Fruit fly (Drosophila melanogaster) whole organism, embryonic: ENCODE data around the gene eIF4E6.
A peak's percentile ranks its signal among the peaks of the same experiment; 100 is the strongest.

Experiments
- Adf1 ChIP-seq: fragments of 200-800 bp; sonication (Bioruptor generic); IDR thresholded peaks from 2 replicates; pipeline ENCODE4 v1.3.6; 2022; ENCODE audit warnings: missing biosample characterization, missing genetic modification characterization
- Aef1 ChIP-seq: fragments of 200-800 bp; sonication (Bioruptor generic); IDR thresholded peaks from 3 replicates; pipeline ENCODE4 v1.3.6; 2022; ENCODE audit warnings: missing biosample characterization, missing genetic modification characterization
- BtbVII ChIP-seq: fragments of 200-800 bp; sonication (Bioruptor generic); optimal IDR thresholded peaks from 3 replicates; lab custom pipeline; 2017; ENCODE audit warnings: missing biosample characterization, mild to moderate bottlenecking, missing genetic modification characterization
- CG10267 ChIP-seq: fragments of 200-800 bp; sonication (Bioruptor generic); optimal IDR thresholded peaks from 2 replicates; lab custom pipeline; 2018; ENCODE audit warnings: missing biosample characterization, mild to moderate bottlenecking, missing genetic modification characterization, moderate library complexity
- CG10321 ChIP-seq: fragments of 200-800 bp; sonication (Bioruptor generic); IDR thresholded peaks from 2 replicates; pipeline ENCODE4 v1.3.6; 2022; ENCODE audit warnings: missing biosample characterization, missing genetic modification characterization
- CG11695 ChIP-seq: fragments of 200-800 bp; sonication (Bioruptor generic); IDR thresholded peaks from 3 replicates; pipeline ENCODE4 v1.3.6; 2022; ENCODE audit warnings: missing biosample characterization, missing genetic modification characterization
- CG12071 ChIP-seq: fragments of 200-800 bp; sonication (Bioruptor generic); optimal IDR thresholded peaks from 3 replicates; lab custom pipeline; 2018; ENCODE audit warnings: missing biosample characterization, mild to moderate bottlenecking, missing genetic modification characterization
- CG12155 ChIP-seq: fragments of 200-800 bp; sonication (Bioruptor generic); optimal IDR thresholded peaks from 3 replicates; lab custom pipeline; 2016; ENCODE audit warnings: missing biosample characterization, missing genetic modification characterization
- CG12659 ChIP-seq: fragments of 200-800 bp; sonication (Bioruptor generic); optimal IDR thresholded peaks from 3 replicates; lab custom pipeline; 2017; ENCODE audit warnings: mild to moderate bottlenecking, missing biosample characterization, missing genetic modification reagents, missing genetic modification characterization
- CG14014 ChIP-seq: fragments of 200-800 bp; sonication (Bioruptor generic); IDR thresholded peaks from 2 replicates; pipeline ENCODE4 v1.3.6; 2022; ENCODE audit warnings: missing biosample characterization, missing genetic modification characterization
- CG15011 ChIP-seq: fragments of 200-800 bp; sonication (Bioruptor generic); optimal IDR thresholded peaks from 3 replicates; lab custom pipeline; 2018; ENCODE audit warnings: missing biosample characterization, mild to moderate bottlenecking, missing genetic modification characterization
- CG1792 ChIP-seq: fragments of 200-800 bp; sonication (Bioruptor generic); optimal IDR thresholded peaks from 2 replicates; lab custom pipeline; 2016; ENCODE audit warnings: missing biosample characterization, missing genetic modification characterization
- CG18262 ChIP-seq: fragments of 200-800 bp; optimal IDR thresholded peaks from 3 replicates; lab custom pipeline; 2019; ENCODE audit warnings: missing biosample characterization, mild to moderate bottlenecking, missing genetic modification characterization, moderate library complexity
- CG18476 ChIP-seq: fragments of 200-800 bp; sonication (Bioruptor generic); optimal IDR thresholded peaks from 2 replicates; lab custom pipeline; 2016; ENCODE audit warnings: missing biosample characterization, mild to moderate bottlenecking, missing genetic modification characterization
- CG34376 ChIP-seq: fragments of 200-800 bp; sonication (Bioruptor generic); optimal IDR thresholded peaks from 2 replicates; lab custom pipeline; 2018; ENCODE audit warnings: missing biosample characterization, mild to moderate bottlenecking, missing genetic modification characterization
- CG4820 ChIP-seq: fragments of 200-800 bp; sonication (Bioruptor generic); optimal IDR thresholded peaks from 3 replicates; lab custom pipeline; 2016; ENCODE audit warnings: missing biosample characterization, missing genetic modification characterization
- CG6689 ChIP-seq: fragments of 200-800 bp; sonication (Bioruptor generic); IDR thresholded peaks from 2 replicates; pipeline ENCODE4 v1.3.6; 2022; ENCODE audit warnings: missing biosample characterization, missing genetic modification characterization
- CG6813 ChIP-seq: fragments of 200-800 bp; sonication (Bioruptor generic); optimal IDR thresholded peaks from 2 replicates; lab custom pipeline; 2017; ENCODE audit warnings: missing biosample characterization, missing genetic modification characterization, mild to moderate bottlenecking, moderate library complexity, missing genetic modification reagents
- Chrac-16 ChIP-seq: fragments of 200-800 bp; sonication (Bioruptor generic); optimal IDR thresholded peaks from 3 replicates; lab custom pipeline; 2016; ENCODE audit warnings: missing biosample characterization, missing genetic modification characterization
- Dbx ChIP-seq: fragments of 200-800 bp; sonication (Bioruptor generic); IDR thresholded peaks from 3 replicates; pipeline ENCODE4 v1.3.6; 2022; ENCODE audit warnings: missing biosample characterization, missing genetic modification characterization
- Doc3 ChIP-seq: fragments of 200-800 bp; sonication (Bioruptor generic); IDR thresholded peaks from 3 replicates; pipeline ENCODE4 v1.3.6; 2022; ENCODE audit warnings: missing biosample characterization, missing genetic modification characterization; ENCODE audit not compliant: partially characterized antibody
- Dref ChIP-seq: fragments of 200-800 bp; sonication (Bioruptor generic); IDR thresholded peaks from 2 replicates; pipeline ENCODE4 v1.3.6; 2022; ENCODE audit warnings: missing biosample characterization, missing genetic modification characterization
- Drgx ChIP-seq: fragments of 200-800 bp; sonication (Bioruptor generic); IDR thresholded peaks from 2 replicates; pipeline ENCODE4 v1.3.6; 2022; ENCODE audit warnings: missing biosample characterization, missing genetic modification characterization
- ERR ChIP-seq: fragments of 200-800 bp; sonication (Bioruptor generic); optimal IDR thresholded peaks from 2 replicates; lab custom pipeline; 2016; ENCODE audit warnings: missing biosample characterization, missing genetic modification characterization
- Fer3 ChIP-seq: fragments of 200-800 bp; sonication (Bioruptor generic); optimal IDR thresholded peaks from 2 replicates; lab custom pipeline; 2018; ENCODE audit warnings: missing biosample characterization, mild to moderate bottlenecking, missing genetic modification characterization, moderate library complexity
- H15 ChIP-seq: fragments of 200-800 bp; sonication (Bioruptor generic); IDR thresholded peaks from 3 replicates; pipeline ENCODE4 v1.3.6; 2022; ENCODE audit warnings: missing biosample characterization, missing genetic modification characterization
- HLH54F ChIP-seq: fragments of 200-800 bp; sonication (Bioruptor generic); optimal IDR thresholded peaks from 3 replicates; lab custom pipeline; 2016; ENCODE audit warnings: missing biosample characterization, missing genetic modification characterization
- Hr51 ChIP-seq, 2 experiments: fragments of 200-800 bp; sonication (Bioruptor generic); optimal IDR thresholded peaks; 2 replicates in 1 of 2; 3 replicates in 1 of 2; lab custom pipeline; 2016 to 2018; ENCODE audit warnings: missing biosample characterization in 2 of 2, missing genetic modification characterization in 2 of 2, mild to moderate bottlenecking in 1 of 2, moderate library complexity in 1 of 2
- Lhr ChIP-seq: fragments of 200-800 bp; sonication (Bioruptor generic); optimal IDR thresholded peaks from 3 replicates; lab custom pipeline; 2017; ENCODE audit warnings: mild to moderate bottlenecking, missing biosample characterization, missing genetic modification reagents, missing genetic modification characterization
- NK7.1 ChIP-seq: fragments of 200-800 bp; sonication (Bioruptor generic); optimal IDR thresholded peaks from 3 replicates; lab custom pipeline; 2016; ENCODE audit warnings: missing biosample characterization, missing genetic modification characterization
- Opbp ChIP-seq: fragments of 200-800 bp; sonication (Bioruptor generic); IDR thresholded peaks from 3 replicates; pipeline ENCODE4 v1.3.6; 2022; ENCODE audit warnings: missing biosample characterization, missing genetic modification characterization; ENCODE audit not compliant: partially characterized antibody
- Pdp1 ChIP-seq, 2 experiments: fragments of 200-800 bp; sonication (Bioruptor generic); optimal IDR thresholded peaks; 3 replicates each; lab custom pipeline; 2016; ENCODE audit warnings: missing biosample characterization in 2 of 2, missing genetic modification characterization in 2 of 2, mild to moderate bottlenecking in 1 of 2, moderate library complexity in 1 of 2
- Sox102F ChIP-seq: fragments of 200-800 bp; sonication (Bioruptor generic); optimal IDR thresholded peaks from 2 replicates; lab custom pipeline; 2018; ENCODE audit warnings: missing biosample characterization, mild to moderate bottlenecking, missing genetic modification characterization, moderate library complexity
- Tbp ChIP-seq: fragments of >200 bp; optimal IDR thresholded peaks from 2 replicates; lab custom pipeline; 2018; ENCODE audit warnings: missing biosample characterization, missing genetic modification characterization
- Usf ChIP-seq: fragments of 200-800 bp; sonication (Bioruptor generic); optimal IDR thresholded peaks from 2 replicates; lab custom pipeline; 2017; ENCODE audit warnings: missing genotype, missing biosample characterization, missing genetic modification characterization
- caup ChIP-seq: fragments of 200-800 bp; sonication (Bioruptor generic); optimal IDR thresholded peaks from 3 replicates; lab custom pipeline; 2017; ENCODE audit warnings: missing biosample characterization, mild to moderate bottlenecking, missing genetic modification characterization, moderate library complexity; ENCODE audit not compliant: severe bottlenecking
- corto ChIP-seq: fragments of 200-800 bp; sonication (Bioruptor generic); optimal IDR thresholded peaks from 2 replicates; lab custom pipeline; 2016; ENCODE audit warnings: missing biosample characterization, mild to moderate bottlenecking, missing genetic modification characterization, moderate library complexity
- dysf ChIP-seq: fragments of 200-800 bp; sonication (Bioruptor generic); IDR thresholded peaks from 3 replicates; pipeline ENCODE4 v1.3.6; 2022; ENCODE audit warnings: missing biosample characterization, missing genetic modification characterization
- fd96Cb ChIP-seq: fragments of 200-800 bp; sonication (Bioruptor generic); optimal IDR thresholded peaks from 2 replicates; lab custom pipeline; 2018; ENCODE audit warnings: missing biosample characterization, mild to moderate bottlenecking, missing genetic modification characterization, moderate library complexity
- ftz-f1 ChIP-seq: fragments of 200-800 bp; sonication (Bioruptor generic); optimal IDR thresholded peaks from 2 replicates; lab custom pipeline; 2016; ENCODE audit warnings: missing biosample characterization, missing genetic modification characterization
- gt ChIP-seq: fragments of 200-800 bp; sonication (Bioruptor generic); IDR thresholded peaks from 2 replicates; pipeline ENCODE4 v1.3.6; 2022; ENCODE audit warnings: missing biosample characterization, missing genetic modification characterization
- kay ChIP-seq: fragments of 200-800 bp; sonication (Bioruptor generic); optimal IDR thresholded peaks from 2 replicates; lab custom pipeline; 2016; ENCODE audit warnings: missing biosample characterization, missing genetic modification characterization
- lab ChIP-seq: fragments of 200-800 bp; sonication (Bioruptor generic); optimal IDR thresholded peaks from 3 replicates; lab custom pipeline; 2017; ENCODE audit warnings: missing biosample characterization, missing genetic modification characterization, mild to moderate bottlenecking, moderate library complexity, missing genetic modification reagents
- org-1 ChIP-seq: fragments of 200-800 bp; sonication (Bioruptor generic); optimal IDR thresholded peaks from 2 replicates; lab custom pipeline; 2017; ENCODE audit warnings: missing biosample characterization, missing genetic modification characterization
- p53 ChIP-seq: fragments of 200-800 bp; sonication (Bioruptor generic); optimal IDR thresholded peaks from 2 replicates; lab custom pipeline; 2016; ENCODE audit warnings: missing biosample characterization, missing genetic modification characterization
- pnt ChIP-seq: fragments of 200-800 bp; sonication (Bioruptor generic); optimal IDR thresholded peaks from 3 replicates; lab custom pipeline; 2016; ENCODE audit warnings: missing biosample characterization, missing genetic modification characterization
- slou ChIP-seq: fragments of 200-800 bp; sonication (Bioruptor generic); optimal IDR thresholded peaks from 3 replicates; lab custom pipeline; 2016; ENCODE audit warnings: missing biosample characterization, missing genetic modification characterization
- sug ChIP-seq: fragments of 200-800 bp; optimal IDR thresholded peaks from 2 replicates; lab custom pipeline; 2019; ENCODE audit warnings: missing biosample characterization, mild to moderate bottlenecking, missing genetic modification characterization, moderate library complexity
- tio ChIP-seq: fragments of 200-800 bp; sonication (Bioruptor generic); optimal IDR thresholded peaks from 2 replicates; lab custom pipeline; 2017; ENCODE audit warnings: missing biosample characterization, missing genetic modification characterization, inconsistent platforms

Gene eIF4E6

DNA sequence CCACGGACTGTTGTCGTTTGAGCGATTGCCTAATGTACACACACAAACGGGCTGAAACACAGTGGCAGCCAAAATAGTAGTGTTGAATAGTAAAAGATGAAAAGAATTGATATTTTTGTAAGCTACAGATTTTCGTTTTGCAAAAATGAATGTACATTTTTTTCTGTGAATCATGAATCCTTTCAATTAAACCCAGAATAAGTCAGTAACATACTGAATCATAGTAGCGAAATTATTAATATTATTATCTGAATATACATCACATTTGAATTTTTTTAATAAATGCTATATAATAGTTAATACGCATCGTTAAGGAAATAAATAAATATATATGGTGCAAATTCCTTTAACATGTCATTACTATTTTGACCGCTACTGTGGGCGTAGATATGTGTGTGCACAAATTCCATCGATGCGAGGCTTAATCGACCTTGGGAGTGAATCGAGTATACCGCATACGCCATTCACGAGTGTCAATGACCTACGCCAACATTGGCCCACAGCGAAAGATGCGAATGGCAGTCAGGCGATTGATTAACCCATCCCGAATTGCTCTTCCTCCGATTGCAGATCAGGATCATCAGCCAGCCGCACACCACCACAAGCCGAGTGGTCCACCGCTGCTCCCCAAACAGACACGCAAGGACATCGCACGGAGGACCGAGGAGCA is 13.7 kb upstream of the eIF4E6 start (continued):
- TF ChIP-seq ERR (GFP tag; lab: Kevin White, UChicago) (no peak), Chrac-16 (peak; percentile 20), HLH54F (no peak), CG34376 (peak; percentile 12), CG1792 (no peak), tio (GFP tag; lab: Kevin White, UChicago) (peak; percentile 74), lab (GFP tag; lab: Kevin White, UChicago) (no peak), Tbp (GFP tag; lab: Kevin White, UChicago) (no peak), Doc3 (GFP tag; lab: Robert Waterston, UW) (no peak), Drgx (GFP tag; lab: Robert Waterston, UW) (peak; percentile 48; the same call in 1 of the 2 replicates), CG10321 (peak; percentile 23; the same call in 1 of the 2 replicates), H15 (GFP tag; lab: Robert Waterston, UW) (no peak), fd96Cb (peak; percentile 60), Lhr (GFP tag; lab: Kevin White, UChicago) (no peak), Adf1 (GFP tag; lab: Robert Waterston, UW) (no peak), Dref (no peak), CG10267 (peak; percentile 59), CG11695 (GFP tag; lab: Robert Waterston, UW) (peak; percentile 86), NK7.1 (GFP tag; lab: Kevin White, UChicago) (no peak), ftz-f1 (GFP tag; lab: Kevin White, UChicago) (peak; percentile 45), CG6813 (GFP tag; lab: Kevin White, UChicago) (no peak), org-1 (GFP tag; lab: Kevin White, UChicago) (peak; percentile 72), Aef1 (GFP tag; lab: Robert Waterston, UW) (peak; percentile 46; the same call in 1 of the 3 replicates), BtbVII (peak; percentile 64), Sox102F (GFP tag; lab: Kevin White, UChicago) (no peak), Opbp (GFP tag; lab: Robert Waterston, UW) (no peak), pnt (GFP tag; lab: Kevin White, UChicago) (peak; percentile 10), Usf (GFP tag; lab: Kevin White, UChicago) (no peak), CG18262 (tag; lab: Kevin White, UChicago) (peak; percentile 76), Pdp1 (GFP tag; optimal IDR thresholded peaks at IDR 0.05; lab: Kevin White, UChicago) (peak in 1 of 2 experiments; percentile 12), CG14014 (GFP tag; lab: Robert Waterston, UW) (peak; percentile 28; the same call in 1 of the 2 replicates), kay (GFP tag; lab: Kevin White, UChicago) (no peak), sug (tag; lab: Kevin White, UChicago) (no peak), CG12659 (GFP tag; lab: Kevin White, UChicago) (peak; percentile 74), slou (GFP tag; lab: Kevin White, UChicago) (peak; percentile 31), CG15011 (GFP tag; lab: Kevin White, UChicago) (peak; percentile 65), Hr51 (GFP tag; optimal IDR thresholded peaks at IDR 0.05; lab: Kevin White, UChicago) (no peak), p53 (GFP tag; lab: Kevin White, UChicago) (no peak), CG18476 (GFP tag; lab: Kevin White, UChicago) (peak; percentile 23), corto (GFP tag; lab: Kevin White, UChicago) (peak; percentile 11), Fer3 (tag; lab: Kevin White, UChicago) (peak; percentile 64), Dbx (GFP tag; lab: Robert Waterston, UW) (0 out of 3 replicates have a peak, but pooled peaks have one; percentile 43), CG12155 (GFP tag; lab: Kevin White, UChicago) (peak; percentile 39), CG12071 (GFP tag; lab: Kevin White, UChicago) (no peak), dysf (GFP tag; lab: Robert Waterston, UW) (peak; percentile 68; the same call in 2 of the 3 replicates), CG6689 (peak; percentile 66), gt (GFP tag; lab: Robert Waterston, UW) (no peak), caup (GFP tag; lab: Kevin White, UChicago) (peak; percentile 72), CG4820 (GFP tag; lab: Kevin White, UChicago) (peak; percentile 58)
